Fruit fly (Drosophila melanogaster): Measurements from ENCODE around the gene kmr.

Gene kmr

dm6 chr3R:13716827-13717226 lies 1.8 kb downstream of the kmr start (continued):
- TF ChIP-seq fd85E (GFP tag; optimal IDR thresholded peaks at IDR 0.05) (peak; percentile 4), vri (GFP tag; optimal IDR thresholded peaks at IDR 0.05) (no peak), CG7368 (GFP tag; optimal IDR thresholded peaks at IDR 0.05) (peak; percentile 68), CG3919 (GFP tag; optimal IDR thresholded peaks at IDR 0.05) (peak; percentile 85), CG11294 (GFP tag; IDR thresholded peaks at IDR 0.05) (peak; percentile 86), Hr4 (GFP tag; optimal IDR thresholded peaks at IDR 0.05) (peak; percentile 88), esn (GFP tag; optimal IDR thresholded peaks at IDR 0.05) (peak; percentile 70), ss (GFP tag; optimal IDR thresholded peaks at IDR 0.05) (peak; percentile 90 to 91), CG6854 (GFP tag; optimal IDR thresholded peaks at IDR 0.05) (no peak), topi (GFP tag; optimal IDR thresholded peaks at IDR 0.05) (peak; percentile 59), pdm3 (GFP tag; optimal IDR thresholded peaks at IDR 0.05) (peak; percentile 85), Hr38 (GFP tag; optimal IDR thresholded peaks at IDR 0.05) (peak; percentile 64), CG34406 (GFP tag; optimal IDR thresholded peaks at IDR 0.05) (peak; percentile 51), Smox (GFP tag; optimal IDR thresholded peaks at IDR 0.05) (peak; percentile 51), CG6163 (GFP tag; IDR thresholded peaks at IDR 0.05) (peak; percentile 97), achi (GFP tag; optimal IDR thresholded peaks at IDR 0.05) (peak; percentile 82), svp (GFP tag) (peak; percentile 73), CG10631 (GFP tag; optimal IDR thresholded peaks at IDR 0.05) (peak; percentile 84), cyc (GFP tag; optimal IDR thresholded peaks at IDR 0.05) (peak; percentile 63), CG9139 (GFP tag; optimal IDR thresholded peaks at IDR 0.05) (peak; percentile 13), Ets96B (tag; optimal IDR thresholded peaks at IDR 0.05) (peak; percentile 64), net (GFP tag; optimal IDR thresholded peaks at IDR 0.05) (peak; percentile 82), Sox102F (GFP tag; optimal IDR thresholded peaks at IDR 0.05) (peak; percentile 49), Lpt (GFP tag; optimal IDR thresholded peaks at IDR 0.05) (peak; percentile 86), Sox14 (GFP tag; optimal IDR thresholded peaks at IDR 0.05) (peak; percentile 83), Eip75B (GFP tag; optimal IDR thresholded peaks at IDR 0.05) (peak; percentile 88), CG15336 (GFP tag; IDR thresholded peaks at IDR 0.05) (peak; percentile 93), Eip78C (GFP tag) (peak; percentile 99), Ets21C (GFP tag; optimal IDR thresholded peaks at IDR 0.05) (peak; percentile 45), CG31627 (GFP tag; optimal IDR thresholded peaks at IDR 0.05) (peak; percentile 57), Blimp-1 (GFP tag; optimal IDR thresholded peaks at IDR 0.05) (no peak), OdsH (GFP tag; optimal IDR thresholded peaks at IDR 0.05) (peak; percentile 87), CG1621 (tag; optimal IDR thresholded peaks at IDR 0.05) (peak; percentile 80), Sox15 (GFP tag; optimal IDR thresholded peaks at IDR 0.05) (peak; percentile 40)

dm6 chr3R:13718076-13718475 lies 3.1 kb downstream of the kmr start, which contains the start of gene Ubc87F:
Gene Ubc87F (minus strand): TSS chr3R:13718176.
- TF ChIP-seq CG11762 (GFP tag; optimal IDR thresholded peaks at IDR 0.05; ENCODE audit: insufficient read depth) (no peak), CG9139 (GFP tag; optimal IDR thresholded peaks at IDR 0.05) (no peak), Eip93F (GFP tag; optimal IDR thresholded peaks at IDR 0.05) (no peak), spab (GFP tag; optimal IDR thresholded peaks at IDR 0.05) (no peak), CG7368 (GFP tag; optimal IDR thresholded peaks at IDR 0.05) (no peak), salr (GFP tag; optimal IDR thresholded peaks at IDR 0.05) (no peak), CG8119 (GFP tag; IDR thresholded peaks at IDR 0.05) (no peak), fd59A (GFP tag; optimal IDR thresholded peaks at IDR 0.05) (no peak), Eip75B (GFP tag; optimal IDR thresholded peaks at IDR 0.05) (no peak), Sox14 (GFP tag; optimal IDR thresholded peaks at IDR 0.05) (no peak), Smox (GFP tag; optimal IDR thresholded peaks at IDR 0.05) (no peak), Met (GFP tag; optimal IDR thresholded peaks at IDR 0.05) (no peak), Hr4 (GFP tag; optimal IDR thresholded peaks at IDR 0.05) (no peak), CG1621 (tag; optimal IDR thresholded peaks at IDR 0.05) (no peak), topi (GFP tag; optimal IDR thresholded peaks at IDR 0.05) (no peak), CG3919 (GFP tag; optimal IDR thresholded peaks at IDR 0.05) (no peak), Hr38 (GFP tag; optimal IDR thresholded peaks at IDR 0.05) (no peak), dsx (GFP tag; optimal IDR thresholded peaks at IDR 0.05; ENCODE audit: poor library complexity, severe bottlenecking) (no peak), Ets21C (GFP tag; optimal IDR thresholded peaks at IDR 0.05) (no peak), Hr39 (GFP tag; optimal IDR thresholded peaks at IDR 0.05) (no peak)
